Fruit fly (Drosophila melanogaster) whole organism, embryonic: ENCODE measurements around the gene CG44476.

ENCODE experiments used
- CG10543 ChIP-seq: fragments of 200-800 bp; sonication (Bioruptor generic); optimal IDR thresholded peaks from 3 replicates; lab custom pipeline; 2017; ENCODE audit warnings: missing biosample characterization, mild to moderate bottlenecking, missing genetic modification characterization, moderate library complexity
- CG12744 ChIP-seq: fragments of 200-800 bp; sonication (Bioruptor generic); optimal IDR thresholded peaks from 2 replicates; lab custom pipeline; 2016; ENCODE audit warnings: missing biosample characterization, missing genetic modification characterization
- CG15479 ChIP-seq: fragments of 200-800 bp; sonication (Bioruptor generic); optimal IDR thresholded peaks from 3 replicates; lab custom pipeline; 2019; ENCODE audit warnings: missing biosample characterization, mild to moderate bottlenecking, missing genetic modification characterization, moderate library complexity
- CG1647 ChIP-seq: fragments of 200-800 bp; sonication (Bioruptor generic); optimal IDR thresholded peaks from 3 replicates; lab custom pipeline; 2016; ENCODE audit warnings: missing biosample characterization, missing genetic modification characterization
- CG17361 ChIP-seq: fragments of 200-800 bp; sonication (Bioruptor generic); IDR thresholded peaks from 3 replicates; pipeline ENCODE4 v1.3.6; 2022; ENCODE audit warnings: missing biosample characterization, missing genetic modification characterization
- CG17568 ChIP-seq: fragments of 200-800 bp; sonication (Bioruptor generic); optimal IDR thresholded peaks from 2 replicates; lab custom pipeline; 2018; ENCODE audit warnings: missing biosample characterization, mild to moderate bottlenecking, missing genetic modification characterization, moderate library complexity
- CG18262 ChIP-seq: fragments of 200-800 bp; optimal IDR thresholded peaks from 3 replicates; lab custom pipeline; 2019; ENCODE audit warnings: missing biosample characterization, mild to moderate bottlenecking, missing genetic modification characterization, moderate library complexity
- CG31388 ChIP-seq: fragments of 200-800 bp; sonication (Bioruptor generic); optimal IDR thresholded peaks from 2 replicates; lab custom pipeline; 2016; ENCODE audit warnings: missing biosample characterization, missing genetic modification characterization
- CG3726 ChIP-seq: fragments of 200-800 bp; sonication (Bioruptor generic); IDR thresholded peaks from 3 replicates; pipeline ENCODE4, ENCODE4 v1.3.6; 2022; ENCODE audit warnings: missing biosample characterization, missing genetic modification characterization
- CG42726 ChIP-seq: fragments of 200-800 bp; sonication (Bioruptor generic); IDR thresholded peaks from 2 replicates; pipeline ENCODE4 v1.3.6; 2022; ENCODE audit warnings: missing biosample characterization, missing genetic modification characterization; ENCODE audit not compliant: partially characterized antibody
- CG6272 ChIP-seq: fragments of 200-800 bp; sonication (Bioruptor generic); IDR thresholded peaks from 2 replicates; pipeline ENCODE4 v1.3.6; 2022; ENCODE audit warnings: missing biosample characterization, missing genetic modification characterization
- CG6683 ChIP-seq: fragments of 200-800 bp; sonication (Bioruptor generic); optimal IDR thresholded peaks from 2 replicates; lab custom pipeline; 2017; ENCODE audit warnings: missing biosample characterization, mild to moderate bottlenecking, missing genetic modification characterization, missing genetic modification reagents
- CG8924 ChIP-seq: fragments of 200-800 bp; optimal IDR thresholded peaks from 3 replicates; lab custom pipeline; 2019; ENCODE audit warnings: missing biosample characterization, mild to moderate bottlenecking, missing genetic modification characterization, moderate library complexity
- D ChIP-seq, 2 experiments: fragments of 200-800 bp in 1 of 2; fragments of >200 bp in 1 of 2; sonication (Bioruptor generic) in 1 of 2; optimal IDR thresholded peaks; 2 replicates in 1 of 2; 3 replicates in 1 of 2; lab custom pipeline; 2017; ENCODE audit warnings: mild to moderate bottlenecking in 1 of 2, missing biosample characterization in 1 of 2, missing genetic modification characterization in 1 of 2, missing genetic modification reagents in 1 of 2
- D19A ChIP-seq: fragments of 200-800 bp; optimal IDR thresholded peaks from 3 replicates; lab custom pipeline; 2019; ENCODE audit warnings: missing biosample characterization, mild to moderate bottlenecking, missing genetic modification characterization, moderate library complexity
- Drgx ChIP-seq: fragments of 200-800 bp; sonication (Bioruptor generic); IDR thresholded peaks from 2 replicates; pipeline ENCODE4 v1.3.6; 2022; ENCODE audit warnings: missing biosample characterization, missing genetic modification characterization
- ERR ChIP-seq: fragments of 200-800 bp; sonication (Bioruptor generic); optimal IDR thresholded peaks from 2 replicates; lab custom pipeline; 2016; ENCODE audit warnings: missing biosample characterization, missing genetic modification characterization
- Gsc ChIP-seq: fragments of 200-800 bp; sonication (Bioruptor generic); IDR thresholded peaks from 2 replicates; pipeline ENCODE4 v1.3.6; 2022; ENCODE audit warnings: missing biosample characterization, missing genetic modification characterization
- Hr78 ChIP-seq, 2 experiments: fragments of 200-800 bp in 1 of 2; fragments of >200 bp in 1 of 2; sonication (Bioruptor generic) in 1 of 2; optimal IDR thresholded peaks; 2 replicates each; lab custom pipeline; 2017 to 2019; ENCODE audit warnings: missing biosample characterization in 2 of 2, missing genetic modification characterization in 2 of 2, mild to moderate bottlenecking in 1 of 2, moderate library complexity in 1 of 2
- Med ChIP-seq: fragments of 200-800 bp; sonication (Bioruptor generic); peaks from one replicate; lab custom pipeline; 2016; ENCODE audit warnings: missing biosample characterization, missing genetic modification characterization, mild to moderate bottlenecking, inconsistent platforms, moderate library complexity
- Myb ChIP-seq: fragments of 200-800 bp; sonication (Bioruptor generic); optimal IDR thresholded peaks from 2 replicates; lab custom pipeline; 2016; ENCODE audit warnings: missing biosample characterization, missing genetic modification characterization
- PHDP ChIP-seq: fragments of 200-800 bp; sonication (Bioruptor generic); optimal IDR thresholded peaks from 3 replicates; lab custom pipeline; 2018; ENCODE audit warnings: missing biosample characterization, mild to moderate bottlenecking, missing genetic modification characterization, moderate library complexity
- Pdp1 ChIP-seq, 2 experiments: fragments of 200-800 bp; sonication (Bioruptor generic); optimal IDR thresholded peaks; 3 replicates each; lab custom pipeline; 2016; ENCODE audit warnings: missing biosample characterization in 2 of 2, missing genetic modification characterization in 2 of 2, mild to moderate bottlenecking in 1 of 2, moderate library complexity in 1 of 2
- Stat92E ChIP-seq, 3 experiments: fragments of >200 bp in 2 of 3; fragments of 200-800 bp in 1 of 3; sonication (Bioruptor generic) in 1 of 3; optimal IDR thresholded peaks; 2 replicates each; lab custom pipeline; 2017 to 2019; ENCODE audit warnings: missing biosample characterization in 3 of 3, missing genetic modification characterization in 3 of 3, mild to moderate bottlenecking in 1 of 3, moderate library complexity in 1 of 3
- abd-A ChIP-seq: fragments of 200-800 bp; sonication (Bioruptor generic); optimal IDR thresholded peaks from 3 replicates; lab custom pipeline; 2019; ENCODE audit warnings: missing biosample characterization, mild to moderate bottlenecking, missing genetic modification characterization, moderate library complexity
- amos ChIP-seq: fragments of 200-800 bp; sonication (Bioruptor generic); IDR thresholded peaks from 2 replicates; pipeline ENCODE4 v1.3.6; 2022; ENCODE audit warnings: missing biosample characterization, missing genetic modification characterization; ENCODE audit not compliant: partially characterized antibody
- az2 ChIP-seq: fragments of 200-800 bp; sonication (Bioruptor generic); optimal IDR thresholded peaks from 3 replicates; lab custom pipeline; 2016; ENCODE audit warnings: missing biosample characterization, missing genetic modification characterization
- chif ChIP-seq, 2 experiments: fragments of 200-800 bp; sonication (Bioruptor generic); optimal IDR thresholded peaks; 3 replicates each; lab custom pipeline; 2016; ENCODE audit warnings: missing biosample characterization in 2 of 2, missing genetic modification characterization in 2 of 2
- emc ChIP-seq: fragments of 200-800 bp; sonication (Bioruptor generic); optimal IDR thresholded peaks from 2 replicates; lab custom pipeline; 2016; ENCODE audit warnings: missing biosample characterization, missing genetic modification characterization
- exex ChIP-seq: fragments of 200-800 bp; sonication (Bioruptor generic); optimal IDR thresholded peaks from 4 replicates; lab custom pipeline; 2018; ENCODE audit warnings: missing biosample characterization, mild to moderate bottlenecking, missing genetic modification characterization, moderate library complexity
- ftz-f1 ChIP-seq: fragments of 200-800 bp; sonication (Bioruptor generic); optimal IDR thresholded peaks from 2 replicates; lab custom pipeline; 2016; ENCODE audit warnings: missing biosample characterization, missing genetic modification characterization
- kni ChIP-seq: fragments of 200-800 bp; sonication (Bioruptor generic); optimal IDR thresholded peaks from 3 replicates; lab custom pipeline; 2017; ENCODE audit warnings: mild to moderate bottlenecking, missing biosample characterization, missing genetic modification reagents, missing genetic modification characterization
- mirr ChIP-seq: fragments of 200-800 bp; sonication (Bioruptor generic); optimal IDR thresholded peaks from 3 replicates; lab custom pipeline; 2018; ENCODE audit warnings: missing biosample characterization, mild to moderate bottlenecking, missing genetic modification characterization
- mld ChIP-seq: fragments of 200-800 bp; sonication (Bioruptor generic); IDR thresholded peaks from 3 replicates; pipeline ENCODE4 v1.3.6; 2022; ENCODE audit warnings: missing biosample characterization, missing genetic modification characterization; ENCODE audit not compliant: partially characterized antibody
- pho ChIP-seq: fragments of 200-800 bp; sonication (Bioruptor generic); optimal IDR thresholded peaks from 2 replicates; lab custom pipeline; 2016; ENCODE audit warnings: missing biosample characterization, missing genetic modification characterization
- pros ChIP-seq: fragments of 200-800 bp; sonication (Bioruptor generic); optimal IDR thresholded peaks from 3 replicates; lab custom pipeline; 2019; ENCODE audit warnings: missing biosample characterization, mild to moderate bottlenecking, missing genetic modification characterization, moderate library complexity
- sd ChIP-seq: fragments of 200-800 bp; sonication (Bioruptor generic); optimal IDR thresholded peaks from 3 replicates; lab custom pipeline; 2018; ENCODE audit warnings: missing biosample characterization, mild to moderate bottlenecking, missing genetic modification characterization, moderate library complexity
- sens-2 ChIP-seq: fragments of 200-800 bp; sonication (Bioruptor generic); IDR thresholded peaks from 2 replicates; pipeline ENCODE4 v1.3.6; 2022; ENCODE audit warnings: missing biosample characterization, missing genetic modification characterization
- slbo ChIP-seq: fragments of 200-800 bp; sonication (Bioruptor generic); IDR thresholded peaks from 2 replicates; pipeline ENCODE4 v1.3.6; 2022; ENCODE audit warnings: missing biosample characterization, missing genetic modification characterization
- tna ChIP-seq: fragments of 200-800 bp; sonication (Bioruptor generic); IDR thresholded peaks from 2 replicates; pipeline ENCODE4 v1.3.6; 2022; ENCODE audit warnings: missing biosample characterization, missing genetic modification characterization; ENCODE audit not compliant: partially characterized antibody
- twi ChIP-seq: fragments of 200-800 bp; optimal IDR thresholded peaks from 2 replicates; lab custom pipeline; 2019; ENCODE audit warnings: missing biosample characterization, mild to moderate bottlenecking, missing genetic modification characterization, moderate library complexity
- zen ChIP-seq: fragments of 200-800 bp; sonication (Bioruptor generic); optimal IDR thresholded peaks from 3 replicates; lab custom pipeline; 2018; ENCODE audit warnings: missing biosample characterization, mild to moderate bottlenecking, missing genetic modification characterization, moderate library complexity

CG44476 gene

dm6 chr2L:18145253-18145652 lies 32.3 kb upstream of the CG44476 start (continued):
- TF ChIP-seq pho = peak; percentile 84
- TF ChIP-seq CG6683 (GFP tag; lab: Kevin White, UChicago) = peak; percentile 22
- peak; percentile 80 for TF ChIP-seq CG12744 (GFP tag; lab: Kevin White, UChicago)
- TF ChIP-seq Pdp1 (GFP tag; optimal IDR thresholded peaks at IDR 0.05; lab: Kevin White, UChicago) = peak; percentile 84 to 86
- TF ChIP-seq D (optimal IDR thresholded peaks at IDR 0.05; lab: Kevin White, UChicago) = no peak
- TF ChIP-seq D (GFP tag; optimal IDR thresholded peaks at IDR 0.05; lab: Kevin White, UChicago) = peak; percentile 91
- TF ChIP-seq mld (GFP tag; lab: Robert Waterston, UW) = no peak

dm6 chr2L:18144268-18144834 lies 31.4 kb upstream of the CG44476 start:
- TF ChIP-seq CG8924 = no peak
- peak; percentile 40 for TF ChIP-seq kni (GFP tag; lab: Kevin White, UChicago)
- TF ChIP-seq CG10543 (GFP tag; lab: Kevin White, UChicago) = peak; percentile 0
- TF ChIP-seq Gsc (GFP tag; lab: Robert Waterston, UW) = no peak
- TF ChIP-seq D19A (tag; lab: Kevin White, UChicago) = peak; percentile 13
- TF ChIP-seq ftz-f1 = peak; percentile 16
- TF ChIP-seq abd-A (tag; lab: Kevin White, UChicago) = no peak
- peak; percentile 21 for TF ChIP-seq zen
- TF ChIP-seq sd (tag; lab: Kevin White, UChicago) = peak; percentile 24
- TF ChIP-seq Stat92E (GFP tag; optimal IDR thresholded peaks at IDR 0.05; lab: Kevin White, UChicago) = peak in 2 of 3 experiments; percentile 62 to 84
- peak; percentile 36 for TF ChIP-seq twi (tag; lab: Kevin White, UChicago)
- no peak for TF ChIP-seq CG17568 (GFP tag; lab: Kevin White, UChicago)
- peak; percentile 24 for TF ChIP-seq pros (GFP tag; lab: Kevin White, UChicago)
- TF ChIP-seq exex (tag; lab: Kevin White, UChicago) = peak; percentile 73
- TF ChIP-seq CG6272 (GFP tag; lab: Robert Waterston, UW) = no peak
- TF ChIP-seq CG15479 (GFP tag; lab: Kevin White, UChicago) = peak; percentile 70
- no peak for TF ChIP-seq sens-2
- no peak for TF ChIP-seq CG17361
- TF ChIP-seq mirr = peak; percentile 31
- TF ChIP-seq, all 482 proteins: peak for 12

dm6 chr2L:18143176-18143575 lies 30.2 kb upstream of the CG44476 start:
- TF ChIP-seq CG42726 (GFP tag; lab: Robert Waterston, UW) (0 out of 2 replicates have a peak, but pooled peaks have one; percentile 12), PHDP (no peak), Med (GFP tag; lab: Kevin White, UChicago) (peak; percentile 41)

DNA sequence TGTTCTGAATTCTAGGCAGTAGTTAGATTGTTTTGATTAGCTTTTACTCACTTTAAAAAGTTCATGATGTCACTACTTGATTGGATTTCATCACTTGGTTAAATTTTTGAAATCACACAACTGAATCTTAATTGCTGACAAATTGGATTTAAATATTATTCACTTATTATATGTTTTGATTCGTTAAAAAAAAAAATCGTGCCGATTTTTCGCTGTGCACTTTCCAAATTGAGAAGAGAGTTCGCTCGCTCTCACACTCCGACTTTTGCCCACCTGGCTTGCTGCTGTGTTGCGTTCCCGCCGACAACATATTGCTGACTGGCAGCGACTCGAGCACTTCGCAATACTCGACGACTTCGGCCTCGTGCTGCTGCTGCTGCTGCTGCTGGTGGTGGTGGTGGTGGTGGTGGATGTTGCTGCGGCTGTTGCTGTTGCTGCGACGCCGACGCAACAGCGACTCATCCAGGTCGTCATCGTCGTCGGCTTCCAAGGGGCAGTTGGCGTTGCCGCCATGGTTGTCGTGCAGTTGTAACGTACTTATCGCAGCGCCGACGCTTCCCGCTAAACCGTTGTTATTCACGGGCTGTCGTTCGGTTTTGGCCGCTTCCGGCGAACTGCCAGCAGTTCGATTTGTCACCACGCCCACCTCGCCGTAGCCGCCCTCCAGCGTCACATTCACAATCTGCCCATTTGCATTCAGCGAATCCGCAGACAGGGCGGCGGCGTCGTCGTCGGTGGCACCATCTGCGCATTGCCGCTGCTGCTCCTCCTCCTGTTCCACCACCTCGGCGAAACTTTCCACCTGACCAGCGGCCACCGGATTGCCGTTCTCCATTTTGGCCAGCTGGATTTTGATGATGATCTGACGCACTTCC lies 28.7 kb upstream of the CG44476 start:
- TF ChIP-seq tna (no peak), CG1647 (GFP tag; lab: Kevin White, UChicago) (peak; percentile 22), az2 (peak; percentile 67), CG3726 (0 out of 3 replicates have a peak, but pooled peaks have one; percentile 55), Hr78 (GFP tag; optimal IDR thresholded peaks at IDR 0.05; lab: Kevin White, UChicago) (no peak), CG18262 (tag; lab: Kevin White, UChicago) (peak; percentile 75), amos (GFP tag; lab: Robert Waterston, UW) (no peak; the same call in 1 of the 2 replicates), slbo (GFP tag; lab: Robert Waterston, UW) (peak; percentile 71), Myb (peak; percentile 31), ERR (GFP tag; lab: Kevin White, UChicago) (no peak), CG31388 (GFP tag; lab: Kevin White, UChicago) (no peak), chif (GFP tag; optimal IDR thresholded peaks at IDR 0.05; lab: Kevin White, UChicago) (peak; percentile 39 to 64), Gsc (GFP tag; lab: Robert Waterston, UW) (no peak), Drgx (GFP tag; lab: Robert Waterston, UW) (peak; percentile 75), emc (GFP tag; lab: Kevin White, UChicago) (peak; percentile 10)
